Fruit fly (Drosophila melanogaster) whole organism: ENCODE results near the gene CG13601.

Experiments used
- CG8478 ChIP-seq: fragments of >200 bp; optimal IDR thresholded peaks from 2 replicates; lab custom pipeline; 2018; ENCODE audit warnings: inconsistent platforms
- Dll ChIP-seq: fragments of >200 bp; optimal IDR thresholded peaks from 2 replicates; lab custom pipeline; 2017
- EcR ChIP-seq, 2 experiments: fragments of >200 bp; optimal IDR thresholded peaks; 2 replicates each; lab custom pipeline; 2017; ENCODE audit warnings: missing biosample characterization in 2 of 2, missing genetic modification characterization in 2 of 2, missing genetic modification reagents in 2 of 2
- pan ChIP-seq: fragments of >200 bp; optimal IDR thresholded peaks from 2 replicates; lab custom pipeline; 2017

DNA sequence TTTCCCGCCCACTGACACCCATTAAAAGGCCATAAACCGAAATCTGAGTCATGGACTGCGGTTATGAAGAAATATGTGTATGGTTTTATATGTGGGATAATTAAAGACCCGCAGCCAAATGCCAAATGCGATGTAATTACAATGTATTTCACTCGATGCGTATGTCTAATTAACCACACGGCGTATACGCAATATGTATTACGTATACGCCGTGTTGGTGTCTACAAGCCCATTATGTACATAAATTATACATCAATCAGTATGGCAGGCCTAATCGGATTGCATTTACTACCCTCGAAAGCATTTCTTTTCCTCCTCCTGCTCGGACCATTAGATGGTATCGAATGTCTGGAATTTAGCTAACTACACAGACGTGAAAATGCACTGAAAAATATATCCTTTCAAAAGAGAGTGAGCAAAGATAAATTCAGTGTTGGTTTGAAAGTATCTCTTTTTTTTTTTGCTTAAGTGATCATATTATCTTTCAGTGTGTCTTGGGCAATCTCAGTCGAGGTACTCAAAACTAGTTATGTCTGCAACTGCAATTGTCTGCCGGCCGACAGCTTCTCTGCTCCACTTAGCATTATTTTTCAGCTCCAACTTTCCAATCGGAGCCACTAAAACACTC lies 17.1 kb downstream of the CG13601 start:
- TF ChIP-seq Dll (no peak), CG8478 (no peak), pan (no peak), EcR (GFP tag; optimal IDR thresholded peaks at IDR 0.05; lab: Kevin White, UChicago) (no peak)
